Worm (Caenorhabditis elegans): ENCODE results near the gene ark-1.
"Not testable (repeated sequence)": the region's sequence is repeated elsewhere in the genome, so short reads cannot be mapped to it uniquely, and the experiment has no call there.

Gene ark-1

ce11 chrIV:12630922-12631321, at the start of gene ark-1:
Gene ark-1, minus strand, starts transcription at chrIV:12631022.
- no peak for TF ChIP-seq klf-2 (GFP tag; conservative IDR thresholded peaks at IDR 0.05)
- no peak for TF ChIP-seq flt-1 (GFP tag; IDR thresholded peaks at IDR 0.05)
- no peak for TF ChIP-seq ztf-23 (GFP tag; IDR thresholded peaks at IDR 0.05)
- no peak for TF ChIP-seq T22C8.4 (GFP tag; IDR thresholded peaks at IDR 0.05)
- TF ChIP-seq med-1 (GFP tag; optimal IDR thresholded peaks at IDR 0.05; ENCODE audit: insufficient read depth): no peak
- no peak for TF ChIP-seq ztf-29 (GFP tag; IDR thresholded peaks at IDR 0.05)
- TF ChIP-seq tab-1 (GFP tag; IDR thresholded peaks at IDR 0.05): no peak
- TF ChIP-seq ref-1 (GFP tag; conservative IDR thresholded peaks at IDR 0.05): no peak
- TF ChIP-seq cog-1 (tag; optimal IDR thresholded peaks at IDR 0.05): no peak

ce11 chrIV:12677137-12677536, 46.3 kb upstream of the ark-1 start, which contains the start of gene T23B5.6:
Gene T23B5.6, minus strand, starts transcription at chrIV:12677237.
- not testable (repeated sequence) for TF ChIP-seq klf-2 (GFP tag; conservative IDR thresholded peaks at IDR 0.05); T22C8.4 (GFP tag; IDR thresholded peaks at IDR 0.05); ztf-29 (GFP tag; IDR thresholded peaks at IDR 0.05)

- TF ChIP-seq tab-1 (GFP tag; IDR thresholded peaks at IDR 0.05): no peak
- TF ChIP-seq cog-1 (tag; optimal IDR thresholded peaks at IDR 0.05): no peak
- no peak for TF ChIP-seq klf-2 (GFP tag; conservative IDR thresholded peaks at IDR 0.05)
- TF ChIP-seq med-1 (GFP tag; optimal IDR thresholded peaks at IDR 0.05; ENCODE audit: insufficient read depth): no peak
- no peak for TF ChIP-seq ref-1 (GFP tag; conservative IDR thresholded peaks at IDR 0.05)
- no peak for TF ChIP-seq ztf-29 (GFP tag; IDR thresholded peaks at IDR 0.05)
- TF ChIP-seq T22C8.4 (GFP tag; IDR thresholded peaks at IDR 0.05): no peak
- TF ChIP-seq ztf-23 (GFP tag; IDR thresholded peaks at IDR 0.05): no peak
- no peak for TF ChIP-seq flt-1 (GFP tag; IDR thresholded peaks at IDR 0.05)
Observed at ce11 chrIV:12674700-12675099, 43.9 kb upstream of the ark-1 start, which contains the start of gene T23B5.4. Gene T23B5.4, plus strand, starts transcription at chrIV:12675000.

- no peak for TF ChIP-seq ztf-23 (GFP tag; IDR thresholded peaks at IDR 0.05)
- TF ChIP-seq cog-1 (tag; optimal IDR thresholded peaks at IDR 0.05): no peak
- no peak for TF ChIP-seq klf-2 (GFP tag; conservative IDR thresholded peaks at IDR 0.05)
- TF ChIP-seq flt-1 (GFP tag; IDR thresholded peaks at IDR 0.05): no peak
- no peak for TF ChIP-seq T22C8.4 (GFP tag; IDR thresholded peaks at IDR 0.05)
- TF ChIP-seq ref-1 (GFP tag; conservative IDR thresholded peaks at IDR 0.05): no peak
- no peak for TF ChIP-seq tab-1 (GFP tag; IDR thresholded peaks at IDR 0.05)
- TF ChIP-seq ztf-29 (GFP tag; IDR thresholded peaks at IDR 0.05): no peak
- no peak for TF ChIP-seq med-1 (GFP tag; optimal IDR thresholded peaks at IDR 0.05; ENCODE audit: insufficient read depth)
Observed at ce11 chrIV:12653094-12653493, 22.3 kb upstream of the ark-1 start, which contains the start of the genes wdfy-3 and C26H9A.4. Gene wdfy-3, plus strand, starts transcription at chrIV:12653401. Gene C26H9A.4, plus strand, starts transcription at chrIV:12653410.

- no peak for TF ChIP-seq tab-1 (GFP tag; IDR thresholded peaks at IDR 0.05)
- no peak for TF ChIP-seq flt-1 (GFP tag; IDR thresholded peaks at IDR 0.05)
- no peak for TF ChIP-seq cog-1 (tag; optimal IDR thresholded peaks at IDR 0.05)
- TF ChIP-seq med-1 (GFP tag; optimal IDR thresholded peaks at IDR 0.05; ENCODE audit: insufficient read depth): no peak
- no peak for TF ChIP-seq klf-2 (GFP tag; conservative IDR thresholded peaks at IDR 0.05)
Observed at ce11 chrIV:12651570-12651969, 20.7 kb upstream of the ark-1 start.

ce11 chrIV:12650597-12650996, 19.8 kb upstream of the ark-1 start:
- TF ChIP-seq cog-1 (tag; optimal IDR thresholded peaks at IDR 0.05) (no peak), med-1 (GFP tag; optimal IDR thresholded peaks at IDR 0.05; ENCODE audit: insufficient read depth) (no peak), klf-2 (GFP tag; conservative IDR thresholded peaks at IDR 0.05) (no peak), T22C8.4 (GFP tag; IDR thresholded peaks at IDR 0.05) (no peak), ztf-23 (GFP tag; IDR thresholded peaks at IDR 0.05) (no peak), flt-1 (GFP tag; IDR thresholded peaks at IDR 0.05) (no peak), ref-1 (GFP tag; conservative IDR thresholded peaks at IDR 0.05) (no peak), ztf-29 (GFP tag; IDR thresholded peaks at IDR 0.05) (no peak)

- TF ChIP-seq ztf-23 (GFP tag; IDR thresholded peaks at IDR 0.05): no peak
- TF ChIP-seq med-1 (GFP tag; optimal IDR thresholded peaks at IDR 0.05; ENCODE audit: insufficient read depth): no peak
- no peak for TF ChIP-seq tab-1 (GFP tag; IDR thresholded peaks at IDR 0.05)
- TF ChIP-seq klf-2 (GFP tag; conservative IDR thresholded peaks at IDR 0.05): no peak
- TF ChIP-seq ztf-29 (GFP tag; IDR thresholded peaks at IDR 0.05): no peak
- no peak for TF ChIP-seq cog-1 (tag; optimal IDR thresholded peaks at IDR 0.05)
- TF ChIP-seq T22C8.4 (GFP tag; IDR thresholded peaks at IDR 0.05): no peak
- no peak for TF ChIP-seq ref-1 (GFP tag; conservative IDR thresholded peaks at IDR 0.05)
- TF ChIP-seq flt-1 (GFP tag; IDR thresholded peaks at IDR 0.05): no peak
Observed at ce11 chrIV:12640875-12641860, 10.3 kb upstream of the ark-1 start.

ce11 chrIV:12640137-12640536, 9.3 kb upstream of the ark-1 start, which contains the start of gene vha-7:
Gene vha-7, plus strand, starts transcription at chrIV:12640462.
- no peak for TF ChIP-seq ref-1 (GFP tag; conservative IDR thresholded peaks at IDR 0.05)
- TF ChIP-seq ztf-23 (GFP tag; IDR thresholded peaks at IDR 0.05): no peak
- TF ChIP-seq T22C8.4 (GFP tag; IDR thresholded peaks at IDR 0.05): no peak
- TF ChIP-seq klf-2 (GFP tag; conservative IDR thresholded peaks at IDR 0.05): no peak
- no peak for TF ChIP-seq ztf-29 (GFP tag; IDR thresholded peaks at IDR 0.05)

- TF ChIP-seq ref-1 (GFP tag; conservative IDR thresholded peaks at IDR 0.05); T22C8.4 (GFP tag; IDR thresholded peaks at IDR 0.05); ztf-29 (GFP tag; IDR thresholded peaks at IDR 0.05): not testable (repeated sequence)
Observed at ce11 chrIV:12639311-12639710, 8.5 kb upstream of the ark-1 start, which contains the start of gene C26H9A.3. Gene C26H9A.3, minus strand, starts transcription at chrIV:12639411.

- TF ChIP-seq cog-1 (tag; optimal IDR thresholded peaks at IDR 0.05): no peak
Observed at ce11 chrIV:12637340-12637739, 6.5 kb upstream of the ark-1 start.

Measured in whole organism, midembryonic.